Worm (Caenorhabditis elegans): ENCODE results near the gene W01A11.1.

DNA sequence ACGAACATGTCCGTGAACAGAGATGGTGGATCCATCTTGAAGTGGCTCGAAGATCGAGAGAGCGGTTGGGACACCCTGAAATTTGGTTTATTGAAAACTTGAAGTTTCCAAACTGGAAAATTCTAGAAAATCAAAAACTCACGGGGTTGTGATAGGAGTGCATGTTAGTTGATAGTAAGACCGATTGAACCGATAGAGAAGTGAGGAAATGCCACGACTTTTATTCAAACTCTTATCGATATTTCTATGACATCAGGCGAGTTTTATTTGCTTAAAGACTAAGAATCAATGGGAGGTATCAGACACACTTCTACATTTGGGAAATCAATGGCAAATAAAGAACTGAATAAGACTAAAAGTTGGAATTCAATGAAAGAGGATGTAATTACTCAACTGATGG, 10.2 kb upstream of the W01A11.1 start, which contains the start of gene lec-10:
- TF ChIP-seq elt-3 (tag; optimal IDR thresholded peaks at IDR 0.05) (no peak), alr-1 (tag; optimal IDR thresholded peaks at IDR 0.05) (no peak), zag-1 (tag; optimal IDR thresholded peaks at IDR 0.05) (no peak), elt-1 (tag; optimal IDR thresholded peaks at IDR 0.05) (no peak), lin-39 (tag; optimal IDR thresholded peaks at IDR 0.05) (no peak), ztf-4 (tag; optimal IDR thresholded peaks at IDR 0.05) (no peak), ztf-11 (tag; optimal IDR thresholded peaks at IDR 0.05) (no peak), egl-27 (tag; optimal IDR thresholded peaks at IDR 0.05) (no peak)
